Worm (Caenorhabditis elegans) whole organism, L2 larva: ENCODE measurements around the gene ugt-39.

ENCODE experiments used
- ama-1 ChIP-seq: fragments of 150-350 bp; optimal IDR thresholded peaks from 2 replicates; lab custom pipeline; 2018; ENCODE audit warnings: inconsistent platforms
- elt-1 ChIP-seq: fragments of 150-350 bp; optimal IDR thresholded peaks from 2 replicates; lab custom pipeline; 2014; ENCODE audit warnings: missing biosample characterization, missing genetic modification characterization
- elt-3 ChIP-seq: sonication (generic microtip); optimal IDR thresholded peaks from 2 replicates; lab custom pipeline; 2017; ENCODE audit warnings: missing biosample characterization, missing genetic modification characterization
- lin-39 ChIP-seq: fragments of 150-350 bp; optimal IDR thresholded peaks from 2 replicates; lab custom pipeline; 2014; ENCODE audit warnings: missing biosample characterization, missing genetic modification reagents, missing genetic modification characterization
- nhr-10 ChIP-seq: sonication (generic microtip); optimal IDR thresholded peaks from 2 replicates; lab custom pipeline; 2017; ENCODE audit warnings: missing biosample characterization, missing genetic modification characterization
- nhr-21 ChIP-seq: fragments of 150-350 bp; optimal IDR thresholded peaks from 2 replicates; lab custom pipeline; 2014; ENCODE audit warnings: missing biosample characterization, missing genetic modification characterization
- nhr-23 ChIP-seq: fragments of 150-350 bp; optimal IDR thresholded peaks from 2 replicates; lab custom pipeline; 2014; ENCODE audit warnings: missing biosample characterization, missing genetic modification reagents, missing genetic modification characterization
- nhr-237 ChIP-seq: fragments of 150-350 bp; optimal IDR thresholded peaks from 2 replicates; lab custom pipeline; 2014; ENCODE audit warnings: missing biosample characterization, missing genetic modification characterization
- unc-39 ChIP-seq: fragments of 150-350 bp; optimal IDR thresholded peaks from 2 replicates; lab custom pipeline; 2014; ENCODE audit warnings: missing biosample characterization, missing genetic modification characterization
- unc-55 ChIP-seq: fragments of 150-350 bp; sonication (generic microtip); optimal IDR thresholded peaks from 3 replicates; lab custom pipeline; 2014; ENCODE audit warnings: missing biosample characterization, missing genetic modification reagents, missing genetic modification characterization
- zag-1 ChIP-seq: fragments of 150-350 bp; optimal IDR thresholded peaks from 2 replicates; lab custom pipeline; 2014; ENCODE audit warnings: missing biosample characterization, missing genetic modification characterization
- ztf-11 ChIP-seq: sonication (generic microtip); optimal IDR thresholded peaks from 2 replicates; lab custom pipeline; 2017; ENCODE audit warnings: missing biosample characterization, missing genetic modification characterization

- TF ChIP-seq nhr-23 = no peak
- no peak for TF ChIP-seq ama-1 (lab: Kevin White, UChicago)
- no peak for TF ChIP-seq nhr-10 (tag; lab: Kevin White, UChicago)
- no peak for TF ChIP-seq unc-55 (GFP tag; lab: Kevin White, UChicago)
- TF ChIP-seq unc-39 (tag; lab: Kevin White, UChicago) = no peak
- TF ChIP-seq nhr-21 = no peak
- no peak for TF ChIP-seq zag-1 (tag; lab: Kevin White, UChicago)
- TF ChIP-seq ztf-11 = no peak
- TF ChIP-seq nhr-237 (tag; lab: Kevin White, UChicago) = no peak
- no peak for TF ChIP-seq lin-39 (tag; lab: Kevin White, UChicago)
- no peak for TF ChIP-seq elt-3
- no peak for TF ChIP-seq elt-1 (tag; lab: Kevin White, UChicago)
These were observed 7.3 kb downstream of the ugt-39 start, which contains the start of gene srh-83 for ce11 chrV:7164210-7164609.
